Worm (Caenorhabditis elegans): ENCODE results near the gene T28F12.1.
"Not testable (repeated sequence)": the region's sequence is repeated elsewhere in the genome, so short reads cannot be mapped to it uniquely, and the experiment has no call there.

DNA sequence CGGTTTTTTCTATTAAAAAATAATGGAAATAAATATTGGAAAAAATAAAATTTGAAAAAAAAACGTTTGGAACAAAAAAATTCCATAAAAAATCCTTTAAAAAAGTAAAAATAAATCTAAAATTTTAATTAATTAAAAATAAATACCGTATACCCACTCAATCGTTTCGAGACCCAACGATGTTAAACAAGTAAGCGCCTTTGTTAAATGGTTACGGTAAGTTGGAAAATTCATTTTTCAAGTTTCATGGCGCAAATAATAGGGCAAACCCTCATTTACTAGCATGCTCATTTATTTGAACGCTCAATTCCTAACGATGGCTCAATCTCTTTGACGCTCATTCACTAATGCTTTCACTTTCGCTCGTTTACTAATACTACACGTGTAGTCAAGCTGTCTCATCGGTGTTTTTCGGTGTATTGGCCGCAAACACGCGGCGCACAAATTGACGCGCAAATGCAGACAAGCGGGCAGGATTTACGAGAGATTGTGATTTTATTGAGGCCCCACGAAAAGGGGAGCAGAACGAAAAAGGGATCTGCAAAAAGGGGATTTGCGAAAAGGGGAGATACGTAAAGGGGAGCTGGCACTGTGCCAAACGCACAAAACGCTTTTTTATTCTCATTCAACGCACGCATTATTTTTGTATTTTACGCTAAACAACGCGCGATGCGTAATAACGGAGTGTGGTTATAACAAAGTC lies 39.7 kb downstream of the T28F12.1 start:
- not testable (repeated sequence) for TF ChIP-seq spr-1 (tag; optimal IDR thresholded peaks at IDR 0.05); nhr-77 (tag; optimal IDR thresholded peaks at IDR 0.05); skn-1 (tag; optimal IDR thresholded peaks at IDR 0.05); zag-1 (tag; optimal IDR thresholded peaks at IDR 0.05); gei-8 (GFP tag; optimal IDR thresholded peaks at IDR 0.05); nhr-11 (tag; optimal IDR thresholded peaks at IDR 0.05); ama-1 (optimal IDR thresholded peaks at IDR 0.05); daf-19 (GFP tag; conservative IDR thresholded peaks at IDR 0.05)
- 0 out of 2 replicates have a peak, but pooled peaks have one; percentile 19 for TF ChIP-seq dmd-6 (GFP tag; IDR thresholded peaks at IDR 0.05)
